Fruit fly (Drosophila melanogaster): ENCODE results near the gene Irp-1A.

Irp-1A gene

DNA sequence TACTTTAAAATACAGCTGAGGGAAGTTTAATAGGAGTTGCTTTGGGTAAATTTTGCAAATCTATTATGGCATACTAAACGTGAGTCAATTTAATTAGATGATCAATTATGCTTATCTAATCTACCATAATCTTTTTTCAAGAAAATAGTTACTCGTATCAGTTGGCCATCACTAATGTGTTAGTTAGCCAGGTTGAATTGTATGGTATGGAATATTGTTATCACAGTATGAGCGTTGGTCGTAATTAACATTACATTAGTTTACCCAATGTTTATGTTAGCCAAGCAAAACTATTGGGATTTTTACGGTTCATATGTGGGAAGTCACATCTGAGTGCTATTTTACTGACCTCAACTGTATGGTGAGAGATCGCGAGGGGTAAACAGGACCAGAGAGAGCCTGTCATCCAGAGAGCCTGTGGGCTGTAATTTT, 50.8 kb downstream of the Irp-1A start (continued):
- TF ChIP-seq Adf1 (GFP tag; IDR thresholded peaks at IDR 0.05) (no peak), HmgD (GFP tag; optimal IDR thresholded peaks at IDR 0.05) (no peak), HmgZ (tag; optimal IDR thresholded peaks at IDR 0.05) (peak; percentile 51), CG3281 (GFP tag; optimal IDR thresholded peaks at IDR 0.05) (peak; percentile 57), esg (GFP tag; conservative IDR thresholded peaks at IDR 0.05) (no peak), Vsx1 (GFP tag; optimal IDR thresholded peaks at IDR 0.05) (peak; percentile 33), zfh2 (GFP tag; optimal IDR thresholded peaks at IDR 0.05) (no peak), gfzf (GFP tag; optimal IDR thresholded peaks at IDR 0.05) (no peak), MESR4 (GFP tag; optimal IDR thresholded peaks at IDR 0.05) (no peak), E2f2 (GFP tag; IDR thresholded peaks at IDR 0.05) (no peak), tgo (GFP tag; IDR thresholded peaks at IDR 0.05) (peak; percentile 32; the same call in 1 of the 3 replicates), ssp (GFP tag; IDR thresholded peaks at IDR 0.05) (0 out of 2 replicates have a peak, but pooled peaks have one; percentile 16), YL-1 (GFP tag; optimal IDR thresholded peaks at IDR 0.05) (peak; percentile 26), CG6813 (GFP tag; optimal IDR thresholded peaks at IDR 0.05) (peak; percentile 61), BtbVII (GFP tag; optimal IDR thresholded peaks at IDR 0.05) (peak; percentile 44), seq (GFP tag; IDR thresholded peaks at IDR 0.05) (0 out of 2 replicates have a peak, but pooled peaks have one; percentile 37), CG10274 (GFP tag; optimal IDR thresholded peaks at IDR 0.05) (peak; percentile 22), sr (GFP tag; IDR thresholded peaks at IDR 0.05) (no peak), cato (GFP tag; optimal IDR thresholded peaks at IDR 0.05; ENCODE audit: borderline replicate concordance) (peak; percentile 47), pum (GFP tag; optimal IDR thresholded peaks at IDR 0.05) (peak; percentile 80), Tbp (GFP tag; optimal IDR thresholded peaks at IDR 0.05) (no peak), cas (GFP tag; IDR thresholded peaks at IDR 0.05) (no peak), phol (tag; optimal IDR thresholded peaks at IDR 0.05) (peak; percentile 85), CG12236 (GFP tag; optimal IDR thresholded peaks at IDR 0.05) (peak; percentile 83), CG4854 (GFP tag; optimal IDR thresholded peaks at IDR 0.05) (peak; percentile 13), CG2129 (GFP tag; IDR thresholded peaks at IDR 0.05; ENCODE audit: partially characterized antibody) (no peak), CG33213 (GFP tag; optimal IDR thresholded peaks at IDR 0.05) (peak; percentile 50), schlank (tag; optimal IDR thresholded peaks at IDR 0.05) (no peak), CG14965 (GFP tag; optimal IDR thresholded peaks at IDR 0.05; ENCODE audit: borderline replicate concordance) (no peak), tin (GFP tag; optimal IDR thresholded peaks at IDR 0.05) (peak; percentile 68), nom (GFP tag; optimal IDR thresholded peaks at IDR 0.05) (peak; percentile 30), hbn (GFP tag; IDR thresholded peaks at IDR 0.05; ENCODE audit: partially characterized antibody) (no peak), dm (GFP tag; optimal IDR thresholded peaks at IDR 0.05) (peak; percentile 54), CG15011 (GFP tag; optimal IDR thresholded peaks at IDR 0.05) (peak; percentile 31), Atf-2 (GFP tag; optimal IDR thresholded peaks at IDR 0.05) (peak; percentile 77), zen2 (GFP tag; IDR thresholded peaks at IDR 0.05; ENCODE audit: partially characterized antibody) (no peak), CG4707 (GFP tag; optimal IDR thresholded peaks at IDR 0.05) (peak; percentile 4), wor (GFP tag; IDR thresholded peaks at IDR 0.05) (no peak), bowl (GFP tag; IDR thresholded peaks at IDR 0.05) (no peak), lmd (GFP tag; IDR thresholded peaks at IDR 0.05) (peak; percentile 59), CG16863 (GFP tag; optimal IDR thresholded peaks at IDR 0.05) (peak; percentile 73), ERR (GFP tag; optimal IDR thresholded peaks at IDR 0.05) (peak; percentile 20), aop (GFP tag; IDR thresholded peaks at IDR 0.05) (no peak), CG1024 (GFP tag; IDR thresholded peaks at IDR 0.05) (0 out of 2 replicates have a peak, but pooled peaks have one; percentile 2), CG6254 (GFP tag; optimal IDR thresholded peaks at IDR 0.05) (peak; percentile 69), CG8944 (GFP tag; optimal IDR thresholded peaks at IDR 0.05) (peak; percentile 68), Sry-δ (GFP tag; optimal IDR thresholded peaks at IDR 0.05) (peak; percentile 32), Neu2 (GFP tag; optimal IDR thresholded peaks at IDR 0.05; ENCODE audit: borderline replicate concordance) (peak; percentile 69), chif (GFP tag; optimal IDR thresholded peaks at IDR 0.05) (peak; percentile 73 to 89), CG12104 (GFP tag; optimal IDR thresholded peaks at IDR 0.05) (peak; percentile 49), maf-S (GFP tag; optimal IDR thresholded peaks at IDR 0.05) (peak; percentile 54)
